Worm (Caenorhabditis elegans) whole organism, late embryonic: Measurements from ENCODE around the gene Y57A10A.14.

Experiments
- K02D7.2 ChIP-seq: sonication (generic microtip); optimal IDR thresholded peaks from 2 replicates; lab custom pipeline; 2017; ENCODE audit warnings: mild to moderate bottlenecking, missing genetic modification characterization, missing compliant biosample characterization
- T23F11.4 ChIP-seq: fragments of 200-800 bp; sonication (Bioruptor generic); optimal IDR thresholded peaks from 2 replicates; lab custom pipeline; 2018; ENCODE audit warnings: mild to moderate bottlenecking, missing genetic modification characterization, missing compliant biosample characterization
- Y22D7AL.16 ChIP-seq: sonication (generic microtip); optimal IDR thresholded peaks from 2 replicates; lab custom pipeline; 2016; ENCODE audit warnings: missing genetic modification characterization, missing compliant biosample characterization
- ama-1 ChIP-seq: fragments of 150-350 bp; optimal IDR thresholded peaks from 2 replicates; lab custom pipeline; 2014
- ceh-18 ChIP-seq: sonication (generic microtip); optimal IDR thresholded peaks from 2 replicates; lab custom pipeline; 2016; ENCODE audit warnings: missing genetic modification characterization, missing compliant biosample characterization
- ceh-19 ChIP-seq: fragments of 200-800 bp; sonication (Bioruptor generic); optimal IDR thresholded peaks from 2 replicates; lab custom pipeline; 2018; ENCODE audit warnings: mild to moderate bottlenecking, missing genetic modification characterization, missing compliant biosample characterization
- ceh-22 ChIP-seq: sonication (generic microtip); optimal IDR thresholded peaks from 2 replicates; lab custom pipeline; 2017; ENCODE audit warnings: missing biosample characterization, missing genetic modification characterization
- ceh-24 ChIP-seq: sonication (generic microtip); optimal IDR thresholded peaks from 2 replicates; lab custom pipeline; 2016; ENCODE audit warnings: mild to moderate bottlenecking, missing genetic modification characterization, missing compliant biosample characterization
- ceh-30 ChIP-seq: fragments of 150-350 bp; optimal IDR thresholded peaks from 2 replicates; lab custom pipeline; 2014; ENCODE audit warnings: missing biosample characterization, missing genetic modification characterization
- ceh-31 ChIP-seq: sonication (generic microtip); optimal IDR thresholded peaks from 2 replicates; lab custom pipeline; 2016; ENCODE audit warnings: missing genetic modification characterization, missing compliant biosample characterization
- ceh-45 ChIP-seq: fragments of 200-800 bp; sonication (Bioruptor generic); IDR thresholded peaks from 2 replicates; pipeline ENCODE4 v1.3.6; 2022; ENCODE audit warnings: missing genetic modification reagents, missing genetic modification characterization, missing compliant biosample characterization
- ceh-6 ChIP-seq: fragments of 200-800 bp; sonication (Bioruptor generic); optimal IDR thresholded peaks from 2 replicates; lab custom pipeline; 2018; ENCODE audit warnings: mild to moderate bottlenecking, missing genetic modification characterization, missing compliant biosample characterization
- ceh-9 ChIP-seq: sonication (generic microtip); optimal IDR thresholded peaks from 2 replicates; lab custom pipeline; 2016; ENCODE audit warnings: mild to moderate bottlenecking, missing genetic modification characterization, inconsistent platforms, missing compliant biosample characterization
- che-1 ChIP-seq: sonication (generic microtip); optimal IDR thresholded peaks from 2 replicates; lab custom pipeline; 2016; ENCODE audit warnings: mild to moderate bottlenecking, missing genetic modification characterization, missing compliant biosample characterization
- dmd-4 ChIP-seq: sonication (generic microtip); optimal IDR thresholded peaks from 2 replicates; lab custom pipeline; 2016; ENCODE audit warnings: borderline replicate concordance, missing genetic modification characterization, missing compliant biosample characterization
- dve-1 ChIP-seq: sonication (generic microtip); optimal IDR thresholded peaks from 2 replicates; lab custom pipeline; 2017; ENCODE audit warnings: antibody characterized with exemption, mild to moderate bottlenecking, missing genetic modification characterization, missing compliant biosample characterization
- elt-2 ChIP-seq: sonication (generic microtip); optimal IDR thresholded peaks from 2 replicates; lab custom pipeline; 2016; ENCODE audit warnings: missing genetic modification reagents, missing genetic modification characterization, missing compliant biosample characterization
- ets-4 ChIP-seq: sonication (generic microtip); optimal IDR thresholded peaks from 2 replicates; lab custom pipeline; 2016; ENCODE audit warnings: missing genetic modification characterization, missing compliant biosample characterization
- eyg-1 ChIP-seq: sonication (generic microtip); optimal IDR thresholded peaks from 2 replicates; lab custom pipeline; 2016; ENCODE audit warnings: missing genotype, missing genetic modification characterization, missing compliant biosample characterization
- fkh-10 ChIP-seq: fragments of 150-350 bp; optimal IDR thresholded peaks from 2 replicates; lab custom pipeline; 2014; ENCODE audit warnings: missing biosample characterization, missing genetic modification reagents, missing genetic modification characterization
- fkh-6 ChIP-seq: sonication (generic microtip); optimal IDR thresholded peaks from 2 replicates; lab custom pipeline; 2016; ENCODE audit warnings: missing genetic modification characterization, missing compliant biosample characterization
- gmeb-2 ChIP-seq: sonication (generic microtip); optimal IDR thresholded peaks from 2 replicates; lab custom pipeline; 2016; ENCODE audit warnings: missing genetic modification characterization, inconsistent platforms, missing compliant biosample characterization
- hlh-13 ChIP-seq: fragments of 200-800 bp; sonication (Bioruptor generic); optimal IDR thresholded peaks from 2 replicates; lab custom pipeline; 2018; ENCODE audit warnings: mild to moderate bottlenecking, missing genetic modification characterization, missing compliant biosample characterization
- hlh-15 ChIP-seq: sonication (generic microtip); optimal IDR thresholded peaks from 2 replicates; lab custom pipeline; 2016; ENCODE audit warnings: missing genetic modification characterization, missing compliant biosample characterization
- hlh-30 ChIP-seq: sonication (generic microtip); optimal IDR thresholded peaks from 2 replicates; lab custom pipeline; 2017; ENCODE audit warnings: antibody characterized with exemption, missing genetic modification characterization, missing compliant biosample characterization; ENCODE audit not compliant: insufficient read depth
- lim-6 ChIP-seq: sonication (generic microtip); optimal IDR thresholded peaks from 2 replicates; lab custom pipeline; 2016; ENCODE audit warnings: missing genetic modification characterization, missing compliant biosample characterization
- nfya-1 ChIP-seq: sonication (generic microtip); optimal IDR thresholded peaks from 2 replicates; lab custom pipeline; 2017; ENCODE audit warnings: missing genetic modification characterization, mild to moderate bottlenecking, missing compliant biosample characterization, antibody characterized with exemption, moderate library complexity
- npax-4 ChIP-seq: sonication (generic microtip); optimal IDR thresholded peaks from 2 replicates; lab custom pipeline; 2016; ENCODE audit warnings: missing genetic modification characterization, missing compliant biosample characterization
- pag-3 ChIP-seq: sonication (generic microtip); optimal IDR thresholded peaks from 2 replicates; lab custom pipeline; 2016; ENCODE audit warnings: missing compliant biosample characterization, missing genetic modification characterization, borderline replicate concordance
- pax-1 ChIP-seq: fragments of 150-350 bp; optimal IDR thresholded peaks from 2 replicates; lab custom pipeline; 2014; ENCODE audit warnings: missing biosample characterization, missing genetic modification characterization
- pha-4 ChIP-seq: fragments of 150-350 bp; optimal IDR thresholded peaks from 2 replicates; lab custom pipeline; 2018; ENCODE audit warnings: missing biosample characterization, missing genetic modification reagents, missing genetic modification characterization
- pqm-1 ChIP-seq: sonication (generic microtip); optimal IDR thresholded peaks from 2 replicates; lab custom pipeline; 2016; ENCODE audit warnings: missing genetic modification characterization, missing compliant biosample characterization
- pros-1 ChIP-seq: fragments of 150-350 bp; optimal IDR thresholded peaks from 2 replicates; lab custom pipeline; 2014; ENCODE audit warnings: missing biosample characterization, missing genetic modification reagents, missing genetic modification characterization
- ref-2 ChIP-seq: sonication (generic microtip); optimal IDR thresholded peaks from 2 replicates; lab custom pipeline; 2016; ENCODE audit warnings: missing genetic modification characterization, missing compliant biosample characterization
- rnt-1 ChIP-seq: sonication (generic microtip); optimal IDR thresholded peaks from 2 replicates; lab custom pipeline; 2016; ENCODE audit warnings: missing genetic modification characterization, missing compliant biosample characterization
- sdc-2 ChIP-seq: sonication (generic microtip); optimal IDR thresholded peaks from 2 replicates; lab custom pipeline; 2016; ENCODE audit warnings: missing genotype, missing genetic modification characterization, missing compliant biosample characterization
- sox-2 ChIP-seq: fragments of 200-800 bp; sonication (Bioruptor generic); IDR thresholded peaks from 2 replicates; pipeline ENCODE4 v1.3.6; 2022; ENCODE audit warnings: missing genetic modification reagents, missing genetic modification characterization, missing compliant biosample characterization
- sox-4 ChIP-seq: sonication (generic microtip); optimal IDR thresholded peaks from 2 replicates; lab custom pipeline; 2017; ENCODE audit warnings: mild to moderate bottlenecking, missing genetic modification characterization, inconsistent platforms, missing compliant biosample characterization
- tbx-2 ChIP-seq: sonication (generic microtip); optimal IDR thresholded peaks from 2 replicates; lab custom pipeline; 2016; ENCODE audit warnings: missing genetic modification characterization, missing compliant biosample characterization
- tbx-7 ChIP-seq: sonication (generic microtip); optimal IDR thresholded peaks from 2 replicates; lab custom pipeline; 2016; ENCODE audit warnings: missing genotype, missing genetic modification characterization, missing compliant biosample characterization
- ttx-3 ChIP-seq: sonication (generic microtip); optimal IDR thresholded peaks from 2 replicates; lab custom pipeline; 2016; ENCODE audit warnings: missing genetic modification reagents, missing genetic modification characterization, missing compliant biosample characterization
- unc-86 ChIP-seq: sonication (generic microtip); optimal IDR thresholded peaks from 2 replicates; lab custom pipeline; 2016; ENCODE audit warnings: missing genetic modification characterization, missing compliant biosample characterization
- ztf-16 ChIP-seq: sonication (generic microtip); optimal IDR thresholded peaks from 2 replicates; lab custom pipeline; 2017; ENCODE audit warnings: missing genetic modification characterization, missing compliant biosample characterization

The Y57A10A.14 gene

ce11 chrII:12222524-12222923, 36.8 kb downstream of the Y57A10A.14 start (continued):
- no peak for TF ChIP-seq ceh-30 (tag; lab: Kevin White, UChicago)
- TF ChIP-seq fkh-10: no peak
- TF ChIP-seq ceh-6 (GFP tag; lab: Kevin White, UChicago): peak; percentile 10
- no peak for TF ChIP-seq pag-3
- TF ChIP-seq ztf-16 (tag; lab: Kevin White, UChicago): no peak
- TF ChIP-seq ceh-31 (tag; lab: Kevin White, UChicago): peak; percentile 87
- no peak for TF ChIP-seq che-1 (tag; lab: Kevin White, UChicago)
- TF ChIP-seq T23F11.4 (GFP tag; lab: Kevin White, UChicago): no peak
- peak; percentile 3 for TF ChIP-seq tbx-7
- TF ChIP-seq nfya-1 (tag; lab: Kevin White, UChicago): peak; percentile 96
- no peak for TF ChIP-seq unc-86 (tag; lab: Kevin White, UChicago)
- no peak for TF ChIP-seq npax-4 (tag; lab: Kevin White, UChicago)
- TF ChIP-seq hlh-15: no peak
- no peak for TF ChIP-seq sox-4
- no peak for TF ChIP-seq ttx-3 (tag; lab: Kevin White, UChicago)
- TF ChIP-seq pros-1 (tag; lab: Kevin White, UChicago): peak; percentile 88
- no peak for TF ChIP-seq ceh-9
- TF ChIP-seq ceh-22 (tag; lab: Kevin White, UChicago): no peak
- TF ChIP-seq sdc-2 (tag; lab: Kevin White, UChicago): peak; percentile 77
- no peak for TF ChIP-seq sox-2
- TF ChIP-seq pax-1: no peak
- TF ChIP-seq ceh-45 (GFP tag; lab: Robert Waterston, UW): 0 out of 2 replicates have a peak, but pooled peaks have one; percentile 9
- peak; percentile 78 for TF ChIP-seq hlh-30
- no peak for TF ChIP-seq pqm-1 (tag; lab: Kevin White, UChicago)
- no peak for TF ChIP-seq elt-2 (tag; lab: Kevin White, UChicago)
- TF ChIP-seq gmeb-2: no peak
- TF ChIP-seq lim-6 (tag; lab: Kevin White, UChicago): no peak
- peak; percentile 80 for TF ChIP-seq tbx-2 (tag; lab: Kevin White, UChicago)
- TF ChIP-seq ama-1: no peak
- peak; percentile 64 for TF ChIP-seq dve-1 (tag; lab: Kevin White, UChicago)
- no peak for TF ChIP-seq pha-4 (tag; lab: Kevin White, UChicago)
- peak; percentile 83 for TF ChIP-seq rnt-1 (tag; lab: Kevin White, UChicago)
- peak; percentile 92 for TF ChIP-seq ceh-18 (tag; lab: Kevin White, UChicago)
- no peak for TF ChIP-seq eyg-1 (tag; lab: Kevin White, UChicago)

- TF ChIP-seq fkh-6 (tag; lab: Kevin White, UChicago): no peak
- no peak for TF ChIP-seq ceh-45 (GFP tag; lab: Robert Waterston, UW)
- TF ChIP-seq sox-4: no peak
- TF ChIP-seq tbx-7: no peak
- no peak for TF ChIP-seq ceh-31 (tag; lab: Kevin White, UChicago)
- no peak for TF ChIP-seq hlh-15
- TF ChIP-seq ceh-24: no peak
- TF ChIP-seq ref-2 (tag; lab: Kevin White, UChicago): no peak
- no peak for TF ChIP-seq ets-4 (tag; lab: Kevin White, UChicago)
- TF ChIP-seq hlh-13 (GFP tag; lab: Kevin White, UChicago): no peak
- no peak for TF ChIP-seq K02D7.2
- TF ChIP-seq pax-1: no peak
- TF ChIP-seq ceh-19 (GFP tag; lab: Kevin White, UChicago): no peak
- TF ChIP-seq pag-3: no peak
- no peak for TF ChIP-seq Y22D7AL.16 (tag; lab: Kevin White, UChicago)
- TF ChIP-seq che-1 (tag; lab: Kevin White, UChicago): no peak
- TF ChIP-seq unc-86 (tag; lab: Kevin White, UChicago): no peak
- TF ChIP-seq rnt-1 (tag; lab: Kevin White, UChicago): no peak
- TF ChIP-seq T23F11.4 (GFP tag; lab: Kevin White, UChicago): no peak
- TF ChIP-seq dmd-4: no peak
Measured at ce11 chrII:12224916-12225406, 39.2 kb downstream of the Y57A10A.14 start, which contains the start of the genes pqn-87 and rsr-2. pqn-87 (minus strand) TSS chrII:12225086. rsr-2 (plus strand) TSS chrII:12225356.
